Worm (Caenorhabditis elegans) whole organism, L4/young adult: Measurements from ENCODE around the gene T01B11.1.

Experiments
- W03F9.2 ChIP-seq: fragments of 150-350 bp; optimal IDR thresholded peaks from 2 replicates; lab custom pipeline; 2014; ENCODE audit warnings: missing biosample characterization, missing genetic modification characterization
- dao-5 ChIP-seq: sonication (generic microtip); optimal IDR thresholded peaks from 2 replicates; lab custom pipeline; 2016; ENCODE audit warnings: missing genotype, missing genetic modification characterization, moderate library complexity, missing compliant biosample characterization
- him-1 ChIP-seq: sonication (generic microtip); optimal IDR thresholded peaks from 2 replicates; lab custom pipeline; 2016; ENCODE audit warnings: missing genotype, missing genetic modification reagents, missing genetic modification characterization, missing compliant biosample characterization

ce11 chrIV:8432709-8433108 lies 14.3 kb upstream of the T01B11.1 start, which contains the start of the genes T26A8.4 and pdtf-1:
- TF ChIP-seq W03F9.2 (tag; lab: Kevin White, UChicago): peak; percentile 87
- TF ChIP-seq him-1 (tag; lab: Kevin White, UChicago): peak; percentile 42
- no peak for TF ChIP-seq dao-5 (tag; lab: Kevin White, UChicago)
